Fruit fly (Drosophila melanogaster): ENCODE results near the gene Mst27D.
A peak's percentile ranks its signal among the peaks of the same experiment; 100 is the strongest.

Gene Mst27D

DNA sequence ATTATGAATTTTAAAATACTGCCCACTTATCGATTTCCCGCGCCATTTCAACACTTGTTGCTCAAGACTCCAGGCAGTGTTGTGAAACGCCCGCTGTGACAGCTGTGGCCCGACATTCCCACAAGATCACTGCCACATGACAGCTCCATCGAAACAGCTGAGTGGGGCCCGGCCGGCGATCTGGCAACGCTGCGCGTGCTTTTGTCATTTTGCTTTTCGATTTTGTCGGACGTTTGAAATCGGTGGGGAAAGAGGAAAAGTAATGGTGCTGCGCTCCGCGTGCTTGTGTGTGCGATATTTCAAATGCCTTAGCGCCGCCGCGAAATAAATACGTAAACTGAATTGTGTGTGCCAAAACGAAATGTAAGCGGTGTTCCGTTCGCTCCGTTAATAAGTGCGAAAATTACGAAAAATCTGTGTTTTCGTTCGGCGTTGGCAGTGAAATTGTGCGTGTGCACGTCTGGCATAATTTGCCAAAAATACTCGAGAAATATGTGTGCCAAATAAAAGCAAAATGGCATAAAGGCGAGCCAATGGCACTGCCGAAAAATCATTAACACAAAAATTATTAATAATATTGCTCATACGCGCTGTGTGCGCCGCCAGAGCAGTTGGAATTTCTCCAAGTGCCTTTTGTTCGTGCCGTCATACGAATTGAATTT, 18.4 kb downstream of the Mst27D start (continued):
- TF ChIP-seq CG15073 (GFP tag; optimal IDR thresholded peaks at IDR 0.05): no peak
- TF ChIP-seq her (GFP tag; optimal IDR thresholded peaks at IDR 0.05): peak; percentile 59
- peak; percentile 51; the same call in 1 of the 3 replicates for TF ChIP-seq ase (GFP tag; IDR thresholded peaks at IDR 0.05)
- TF ChIP-seq YL-1 (GFP tag; optimal IDR thresholded peaks at IDR 0.05): peak; percentile 61
- TF ChIP-seq CG34224 (GFP tag; IDR thresholded peaks at IDR 0.05; ENCODE audit: partially characterized antibody): peak; percentile 71
- 0 out of 2 replicates have a peak, but pooled peaks have one; percentile 51 for TF ChIP-seq cas (GFP tag; IDR thresholded peaks at IDR 0.05)
- peak; percentile 31 for TF ChIP-seq nom (GFP tag; optimal IDR thresholded peaks at IDR 0.05)
- no peak for TF ChIP-seq psq (GFP tag; optimal IDR thresholded peaks at IDR 0.05)
- no peak for TF ChIP-seq corto (GFP tag; optimal IDR thresholded peaks at IDR 0.05)
- TF ChIP-seq B-H1 (GFP tag; IDR thresholded peaks at IDR 0.05): peak; percentile 34; the same call in 2 of the 3 replicates
- no peak for TF ChIP-seq gsb-n (tag; optimal IDR thresholded peaks at IDR 0.05)
- no peak for TF ChIP-seq crc (GFP tag; optimal IDR thresholded peaks at IDR 0.05)
- no peak for TF ChIP-seq jumu (GFP tag; optimal IDR thresholded peaks at IDR 0.05)
- TF ChIP-seq Antp (GFP tag; optimal IDR thresholded peaks at IDR 0.05): peak; percentile 51
- TF ChIP-seq MBD-R2 (GFP tag; IDR thresholded peaks at IDR 0.05): peak; percentile 83
- TF ChIP-seq Xrp1 (GFP tag; IDR thresholded peaks at IDR 0.05): no peak
- TF ChIP-seq bsh (GFP tag; optimal IDR thresholded peaks at IDR 0.05): peak in 1 of 2 experiments; percentile 28
- peak; percentile 31 for TF ChIP-seq CG10147 (GFP tag; optimal IDR thresholded peaks at IDR 0.05)
- TF ChIP-seq trem (tag; optimal IDR thresholded peaks at IDR 0.05): peak; percentile 61
- TF ChIP-seq E2f1 (GFP tag; IDR thresholded peaks at IDR 0.05): peak; percentile 6
- TF ChIP-seq cato (GFP tag; optimal IDR thresholded peaks at IDR 0.05; ENCODE audit: borderline replicate concordance): no peak
- no peak for TF ChIP-seq emc (GFP tag; optimal IDR thresholded peaks at IDR 0.05)
- TF ChIP-seq CG10462 (GFP tag; optimal IDR thresholded peaks at IDR 0.05): no peak
- peak; percentile 43 for TF ChIP-seq CG12219 (GFP tag; optimal IDR thresholded peaks at IDR 0.05)
- TF ChIP-seq CG15514 (GFP tag; optimal IDR thresholded peaks at IDR 0.05): peak; percentile 86
- peak; percentile 66 for TF ChIP-seq BEAF-32 (GFP tag; optimal IDR thresholded peaks at IDR 0.05)
- peak; percentile 51 for TF ChIP-seq CG3281 (GFP tag; optimal IDR thresholded peaks at IDR 0.05)
- TF ChIP-seq CG8290 (GFP tag; optimal IDR thresholded peaks at IDR 0.05): peak; percentile 1
- peak in 1 of 2 experiments; percentile 89 for TF ChIP-seq CG8290 (tag; optimal IDR thresholded peaks at IDR 0.05)
- peak; percentile 78 for TF ChIP-seq gro (GFP tag; optimal IDR thresholded peaks at IDR 0.05)
- TF ChIP-seq gem (tag; optimal IDR thresholded peaks at IDR 0.05): peak; percentile 58
- no peak; the same call in 1 of the 2 replicates for TF ChIP-seq Ravus (GFP tag; IDR thresholded peaks at IDR 0.05)
- peak; percentile 9 for TF ChIP-seq Blimp-1 (GFP tag; optimal IDR thresholded peaks at IDR 0.05)
- peak; percentile 59 for TF ChIP-seq CG11085 (GFP tag; IDR thresholded peaks at IDR 0.05)
- TF ChIP-seq CG6683 (GFP tag; optimal IDR thresholded peaks at IDR 0.05): no peak
- TF ChIP-seq ash1 (GFP tag; optimal IDR thresholded peaks at IDR 0.05): peak; percentile 52
- peak; percentile 2 for TF ChIP-seq CG7786 (GFP tag; optimal IDR thresholded peaks at IDR 0.05)
- no peak for TF ChIP-seq Dip3 (GFP tag; optimal IDR thresholded peaks at IDR 0.05)
- peak; percentile 84 for TF ChIP-seq CG9437 (GFP tag; optimal IDR thresholded peaks at IDR 0.05)
- no peak for TF ChIP-seq D19A (tag; optimal IDR thresholded peaks at IDR 0.05)
- TF ChIP-seq Ada2b (GFP tag; IDR thresholded peaks at IDR 0.05): peak; percentile 52
- no peak for TF ChIP-seq Dip2 (GFP tag; IDR thresholded peaks at IDR 0.05)
- TF ChIP-seq CG1603 (tag; optimal IDR thresholded peaks at IDR 0.05): peak; percentile 90
- no peak for TF ChIP-seq dan (GFP tag; IDR thresholded peaks at IDR 0.05)
- TF ChIP-seq ERR (GFP tag; optimal IDR thresholded peaks at IDR 0.05): peak; percentile 28
- peak; percentile 30 for TF ChIP-seq CG13424 (tag; optimal IDR thresholded peaks at IDR 0.05)
- TF ChIP-seq ac (GFP tag; optimal IDR thresholded peaks at IDR 0.05): no peak
- peak; percentile 54 for TF ChIP-seq CG32532 (GFP tag; IDR thresholded peaks at IDR 0.05)
- no peak for TF ChIP-seq dimm (GFP tag; IDR thresholded peaks at IDR 0.05)
- TF ChIP-seq CG2120 (GFP tag; optimal IDR thresholded peaks at IDR 0.05): peak; percentile 66

Measured in whole organism, embryonic.